Worm (Caenorhabditis elegans) whole organism, early embryonic: ENCODE measurements around the gene sri-31.

Experiments used
- B0310.2 ChIP-seq: sonication (generic microtip); optimal IDR thresholded peaks from 2 replicates; lab custom pipeline; 2016; ENCODE audit warnings: mild to moderate bottlenecking, missing genetic modification characterization, missing compliant biosample characterization
- F13C5.2 ChIP-seq: sonication (generic microtip); optimal IDR thresholded peaks from 2 replicates; lab custom pipeline; 2017; ENCODE audit warnings: mild to moderate bottlenecking, missing genetic modification characterization, inconsistent platforms, missing compliant biosample characterization
- ama-1 ChIP-seq: fragments of 150-350 bp; optimal IDR thresholded peaks from 2 replicates; lab custom pipeline; 2014
- flt-1 ChIP-seq: fragments of 200-800 bp; sonication (Bioruptor generic); IDR thresholded peaks from 2 replicates; pipeline ENCODE4 v1.3.6; 2022; ENCODE audit warnings: missing genetic modification characterization, missing compliant biosample characterization
- hmbx-1 ChIP-seq: sonication (generic microtip); optimal IDR thresholded peaks from 2 replicates; lab custom pipeline; 2016; ENCODE audit warnings: mild to moderate bottlenecking, missing genetic modification characterization, missing compliant biosample characterization
- hmg-4 ChIP-seq: fragments of 200-800 bp; sonication (Bioruptor generic); optimal IDR thresholded peaks from 2 replicates; lab custom pipeline; 2018; ENCODE audit warnings: mild to moderate bottlenecking, missing genetic modification characterization, missing compliant biosample characterization
- hnd-1 ChIP-seq: sonication (generic microtip); optimal IDR thresholded peaks from 2 replicates; lab custom pipeline; 2016; ENCODE audit warnings: missing genetic modification characterization, missing compliant biosample characterization
- pes-1 ChIP-seq: fragments of 200-800 bp; sonication (Bioruptor generic); IDR thresholded peaks from 2 replicates; pipeline ENCODE4 v1.3.6; 2022; ENCODE audit warnings: missing genetic modification reagents, missing genetic modification characterization, missing compliant biosample characterization
- sea-1 ChIP-seq: fragments of 200-800 bp; sonication (Bioruptor generic); conservative IDR thresholded peaks from 2 replicates; pipeline ENCODE4 v1.3.6; 2022; ENCODE audit warnings: missing genetic modification characterization, missing compliant biosample characterization
- tra-4 ChIP-seq: sonication (generic microtip); optimal IDR thresholded peaks from 2 replicates; lab custom pipeline; 2017; ENCODE audit warnings: missing genetic modification characterization, missing compliant biosample characterization

- no peak for TF ChIP-seq ama-1 (lab: Kevin White, UChicago)
- TF ChIP-seq pes-1 (GFP tag; lab: Robert Waterston, UW), result no peak
- no peak for TF ChIP-seq flt-1
- no peak for TF ChIP-seq hnd-1 (tag; lab: Kevin White, UChicago)
- no peak for TF ChIP-seq tra-4 (tag; lab: Kevin White, UChicago)
- no peak for TF ChIP-seq hmg-4 (GFP tag; lab: Kevin White, UChicago)
- TF ChIP-seq sea-1 (GFP tag; lab: Robert Waterston, UW), result no peak
- no peak for TF ChIP-seq B0310.2
- no peak for TF ChIP-seq F13C5.2 (tag; lab: Kevin White, UChicago)
- TF ChIP-seq hmbx-1 (tag; lab: Kevin White, UChicago), result no peak
Measured at ce11 chrII:3054622-3055021, 3.8 kb downstream of the sri-31 start.
